Fruit fly (Drosophila melanogaster): Measurements from ENCODE around the gene CG34382.

Gene CG34382

DNA sequence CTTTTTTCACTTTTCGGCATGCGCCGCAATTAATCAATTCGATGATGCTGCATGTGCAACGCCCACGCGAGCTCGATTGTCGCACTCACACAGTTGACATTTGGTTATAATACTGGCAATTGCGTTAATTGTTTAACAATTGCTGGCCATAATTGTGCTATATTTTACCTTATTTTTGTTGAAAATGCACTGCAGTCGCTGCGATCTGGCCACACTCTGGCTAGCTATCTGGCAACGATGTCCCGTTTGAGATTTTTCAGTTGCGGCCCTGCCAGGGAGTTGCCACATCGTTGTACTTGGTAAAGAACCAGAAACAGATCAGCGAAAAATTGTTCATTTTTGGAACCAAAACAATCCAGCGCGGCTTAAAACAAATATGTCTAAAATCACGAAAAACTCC, 19.6 kb downstream of the CG34382 start, which contains the start of the genes CG6707 and CG46387 (continued):
- TF ChIP-seq chinmo (GFP tag; IDR thresholded peaks at IDR 0.05; ENCODE audit: partially characterized antibody) (0 out of 4 replicates have a peak, but pooled peaks have one; percentile 74), stwl (tag; optimal IDR thresholded peaks at IDR 0.05) (peak; percentile 76), CG14014 (GFP tag; IDR thresholded peaks at IDR 0.05) (no peak), CG11398 (GFP tag; optimal IDR thresholded peaks at IDR 0.05) (no peak), Jarid2 (GFP tag; optimal IDR thresholded peaks at IDR 0.05) (no peak), dan (GFP tag; IDR thresholded peaks at IDR 0.05) (no peak), Oaz (GFP tag; IDR thresholded peaks at IDR 0.05) (no peak), CG18764 (GFP tag; optimal IDR thresholded peaks at IDR 0.05) (no peak), B-H2 (GFP tag; optimal IDR thresholded peaks at IDR 0.05) (peak; percentile 47), Ets97D (GFP tag; optimal IDR thresholded peaks at IDR 0.05) (peak; percentile 54), p53 (GFP tag; optimal IDR thresholded peaks at IDR 0.05) (peak; percentile 2), CG8290 (GFP tag; optimal IDR thresholded peaks at IDR 0.05) (no peak), CG8290 (tag; optimal IDR thresholded peaks at IDR 0.05) (peak in 1 of 2 experiments; percentile 65), CG2129 (GFP tag; IDR thresholded peaks at IDR 0.05; ENCODE audit: partially characterized antibody) (no peak), CG7786 (GFP tag; optimal IDR thresholded peaks at IDR 0.05) (peak; percentile 3), Dad (GFP tag; optimal IDR thresholded peaks at IDR 0.05) (no peak), CG3163 (GFP tag; optimal IDR thresholded peaks at IDR 0.05) (no peak), NK7.1 (GFP tag; optimal IDR thresholded peaks at IDR 0.05) (no peak), CG17802 (tag; optimal IDR thresholded peaks at IDR 0.05) (no peak)

DNA sequence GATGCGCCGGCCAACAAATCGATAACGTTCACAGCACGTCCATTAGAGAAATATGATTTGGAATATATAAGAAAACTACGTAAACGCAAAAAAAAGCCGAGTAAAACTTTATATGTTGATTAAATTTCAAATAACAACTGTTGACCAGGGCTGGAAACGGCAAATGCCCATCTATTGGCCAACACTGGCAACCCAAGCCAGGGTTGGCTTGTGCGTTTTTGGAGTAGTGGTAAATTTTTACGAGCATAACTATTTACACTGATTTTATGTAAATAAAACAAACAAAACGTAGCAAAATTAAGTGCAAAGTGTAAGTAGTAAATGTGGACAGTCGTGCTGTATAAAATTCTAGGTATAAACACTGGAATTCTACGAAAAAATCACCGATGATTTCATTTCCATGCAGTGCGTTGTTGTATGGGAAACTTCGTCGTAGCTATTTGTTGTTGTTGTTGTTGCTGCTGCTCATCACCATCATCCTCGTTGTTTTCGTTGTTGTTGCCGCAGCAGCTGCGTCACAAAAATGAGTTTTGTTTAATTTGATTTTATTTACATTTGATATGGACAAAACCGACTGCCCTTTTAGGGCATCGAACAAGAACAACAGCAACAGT, 20.4 kb downstream of the CG34382 start, which contains the start of gene nudE:
nudE (plus strand) TSS at position 196 of the 614 bp plus-strand sequence.
- TF ChIP-seq CG13775 (GFP tag; optimal IDR thresholded peaks at IDR 0.05) (no peak), CG7987 (GFP tag; optimal IDR thresholded peaks at IDR 0.05) (no peak), CG4360 (GFP tag; IDR thresholded peaks at IDR 0.05) (peak; percentile 98), CG12391 (tag; optimal IDR thresholded peaks at IDR 0.05) (peak; percentile 48), CG5953 (GFP tag; IDR thresholded peaks at IDR 0.05) (no peak), CG11456 (GFP tag; IDR thresholded peaks at IDR 0.05) (peak; percentile 69; the same call in 1 of the 3 replicates), gem (tag; optimal IDR thresholded peaks at IDR 0.05) (peak; percentile 16), Hmx (GFP tag; optimal IDR thresholded peaks at IDR 0.05) (no peak), jumu (GFP tag; optimal IDR thresholded peaks at IDR 0.05) (peak; percentile 26), Kr (GFP tag; optimal IDR thresholded peaks at IDR 0.05) (no peak), CG4820 (GFP tag; optimal IDR thresholded peaks at IDR 0.05) (peak; percentile 28), fd102C (GFP tag; optimal IDR thresholded peaks at IDR 0.05) (no peak), Fer1 (GFP tag; optimal IDR thresholded peaks at IDR 0.05) (peak; percentile 0), CG4328 (GFP tag; optimal IDR thresholded peaks at IDR 0.05) (peak; percentile 30), jigr1 (GFP tag; IDR thresholded peaks at IDR 0.05) (no peak), ash1 (GFP tag; optimal IDR thresholded peaks at IDR 0.05) (no peak), CG10543 (GFP tag; optimal IDR thresholded peaks at IDR 0.05) (no peak), E2f2 (GFP tag; IDR thresholded peaks at IDR 0.05) (peak; percentile 56), Rx (GFP tag; IDR thresholded peaks at IDR 0.05) (0 out of 2 replicates have a peak, but pooled peaks have one; percentile 11), tin (GFP tag; optimal IDR thresholded peaks at IDR 0.05) (peak; percentile 43), br (optimal IDR thresholded peaks at IDR 0.05) (no peak), CG2120 (GFP tag; optimal IDR thresholded peaks at IDR 0.05) (peak; percentile 60), crol (GFP tag; IDR thresholded peaks at IDR 0.05) (no peak), CG11695 (GFP tag; IDR thresholded peaks at IDR 0.05) (0 out of 3 replicates have a peak, but pooled peaks have one; percentile 25), CG14050 (GFP tag; IDR thresholded peaks at IDR 0.05) (no peak), CG3847 (GFP tag; IDR thresholded peaks at IDR 0.05) (peak; percentile 60), fd64A (GFP tag; optimal IDR thresholded peaks at IDR 0.05) (no peak), CG34422 (GFP tag; IDR thresholded peaks at IDR 0.05) (peak; percentile 55; the same call in 1 of the 3 replicates), YL-1 (GFP tag; optimal IDR thresholded peaks at IDR 0.05) (peak; percentile 77), Abd-B (GFP tag; optimal IDR thresholded peaks at IDR 0.05) (peak; percentile 68), lmd (GFP tag; IDR thresholded peaks at IDR 0.05) (no peak; the same call in 1 of the 2 replicates), CG34376 (GFP tag; optimal IDR thresholded peaks at IDR 0.05) (peak; percentile 45), yki (optimal IDR thresholded peaks at IDR 0.05) (no peak)
